Fruit fly (Drosophila melanogaster): ENCODE data around the gene Meltrin.

Gene Meltrin

DNA sequence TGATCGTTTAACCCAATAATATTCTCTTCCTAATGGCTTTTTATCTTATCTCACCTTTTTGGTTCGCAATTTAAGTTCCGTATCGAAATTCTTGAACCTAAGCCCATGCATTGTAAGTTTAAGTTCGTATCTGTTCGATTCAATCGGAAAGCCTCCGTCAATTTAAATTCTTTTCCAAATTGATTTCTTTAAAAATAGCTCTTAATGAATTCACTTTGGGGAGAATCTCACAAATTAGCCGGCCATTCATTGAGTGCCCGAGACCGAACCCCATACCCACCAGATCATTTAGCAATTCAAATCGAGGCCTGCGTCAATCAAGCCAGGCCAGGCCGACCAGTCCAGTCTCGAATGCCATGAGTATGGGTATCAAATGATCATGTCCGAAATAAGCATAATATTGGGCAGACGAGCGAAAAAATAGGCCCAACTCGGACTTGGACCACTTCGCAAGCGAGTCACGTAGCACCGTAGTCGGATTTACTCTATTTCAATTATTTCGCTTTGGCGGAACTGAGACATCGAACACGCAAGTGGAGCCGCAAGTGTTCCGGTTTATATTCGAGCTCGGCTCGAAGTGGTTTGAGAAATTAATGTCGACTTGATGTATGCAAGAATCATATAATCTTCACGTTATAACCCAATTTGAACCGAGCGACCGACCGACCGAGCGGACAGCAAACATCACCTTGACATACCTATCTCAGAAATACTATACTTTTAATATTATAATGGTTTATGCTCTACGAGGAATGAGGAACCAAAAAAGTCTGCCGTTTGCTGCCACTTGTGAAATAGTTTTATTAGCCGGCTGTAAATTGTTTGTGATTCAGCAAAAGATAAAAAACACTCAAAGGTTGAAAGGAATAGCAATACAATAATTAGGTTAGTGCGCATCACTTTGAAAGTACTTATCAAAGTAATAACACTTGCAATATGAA is 10.9 kb upstream of the Meltrin start:
- TF ChIP-seq CTCF (optimal IDR thresholded peaks at IDR 0.05) (no peak), CG8478 (optimal IDR thresholded peaks at IDR 0.05) (no peak)

DNA sequence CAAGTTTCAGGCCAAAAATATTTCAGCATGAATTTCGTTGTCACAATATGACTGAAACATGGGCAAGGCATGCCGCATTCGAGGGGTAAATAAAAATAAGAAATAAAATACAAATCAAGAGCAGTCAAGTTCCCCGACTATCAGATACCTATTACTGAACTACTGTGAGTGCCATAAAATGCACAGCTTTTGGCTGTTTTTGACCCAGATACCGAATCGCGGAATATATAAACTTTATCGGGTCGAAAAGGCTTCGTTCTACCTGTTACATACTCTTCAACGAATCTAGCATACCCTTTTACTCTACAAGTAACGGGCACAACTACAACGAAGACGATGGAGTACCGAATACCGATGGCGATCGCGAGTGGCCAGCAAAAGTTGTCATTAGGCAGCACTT is 9.8 kb upstream of the Meltrin start:
- TF ChIP-seq CG8478 (optimal IDR thresholded peaks at IDR 0.05) (no peak), CTCF (optimal IDR thresholded peaks at IDR 0.05) (no peak)

DNA sequence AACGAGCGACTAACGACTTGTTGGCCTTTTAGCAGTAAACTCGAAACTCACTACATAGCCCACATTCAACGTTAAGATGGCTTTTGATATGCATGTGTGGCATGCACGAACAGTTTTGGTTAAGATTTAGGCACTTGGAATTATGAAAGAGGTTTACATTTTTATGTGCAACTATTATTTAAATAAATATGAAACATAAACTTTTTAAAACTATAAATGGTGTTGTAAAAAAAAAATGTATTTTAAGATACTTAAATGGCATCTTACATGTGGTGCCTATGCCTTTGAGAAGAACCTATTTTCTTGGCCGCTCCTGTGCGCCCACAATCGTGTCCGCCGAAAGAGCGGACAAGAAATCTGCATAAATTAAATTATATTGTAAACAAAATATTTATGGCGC is 9.3 kb upstream of the Meltrin start:
- TF ChIP-seq CG8478 (optimal IDR thresholded peaks at IDR 0.05) (no peak), CTCF (optimal IDR thresholded peaks at IDR 0.05) (no peak)

DNA sequence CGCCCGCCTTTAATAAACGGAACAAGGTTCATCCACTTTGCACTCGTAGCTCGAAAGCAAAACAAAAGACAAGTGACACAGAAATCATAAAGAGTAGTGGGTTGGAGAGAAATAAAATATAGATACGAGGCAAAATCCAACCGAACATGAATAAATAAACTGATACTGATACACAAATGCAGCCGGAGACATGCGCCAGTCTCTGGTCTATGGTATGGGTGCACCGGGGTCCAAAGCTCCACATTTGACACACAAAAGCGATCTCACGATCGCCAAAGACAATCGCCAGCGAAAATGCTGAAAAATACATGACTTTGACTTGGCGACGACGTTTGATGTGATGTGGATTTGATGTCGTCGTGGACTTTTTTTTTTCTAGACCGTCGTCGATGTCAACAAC is 8.2 kb upstream of the Meltrin start:
- no peak for TF ChIP-seq CTCF (optimal IDR thresholded peaks at IDR 0.05)
- TF ChIP-seq CG8478 (optimal IDR thresholded peaks at IDR 0.05) = no peak

DNA sequence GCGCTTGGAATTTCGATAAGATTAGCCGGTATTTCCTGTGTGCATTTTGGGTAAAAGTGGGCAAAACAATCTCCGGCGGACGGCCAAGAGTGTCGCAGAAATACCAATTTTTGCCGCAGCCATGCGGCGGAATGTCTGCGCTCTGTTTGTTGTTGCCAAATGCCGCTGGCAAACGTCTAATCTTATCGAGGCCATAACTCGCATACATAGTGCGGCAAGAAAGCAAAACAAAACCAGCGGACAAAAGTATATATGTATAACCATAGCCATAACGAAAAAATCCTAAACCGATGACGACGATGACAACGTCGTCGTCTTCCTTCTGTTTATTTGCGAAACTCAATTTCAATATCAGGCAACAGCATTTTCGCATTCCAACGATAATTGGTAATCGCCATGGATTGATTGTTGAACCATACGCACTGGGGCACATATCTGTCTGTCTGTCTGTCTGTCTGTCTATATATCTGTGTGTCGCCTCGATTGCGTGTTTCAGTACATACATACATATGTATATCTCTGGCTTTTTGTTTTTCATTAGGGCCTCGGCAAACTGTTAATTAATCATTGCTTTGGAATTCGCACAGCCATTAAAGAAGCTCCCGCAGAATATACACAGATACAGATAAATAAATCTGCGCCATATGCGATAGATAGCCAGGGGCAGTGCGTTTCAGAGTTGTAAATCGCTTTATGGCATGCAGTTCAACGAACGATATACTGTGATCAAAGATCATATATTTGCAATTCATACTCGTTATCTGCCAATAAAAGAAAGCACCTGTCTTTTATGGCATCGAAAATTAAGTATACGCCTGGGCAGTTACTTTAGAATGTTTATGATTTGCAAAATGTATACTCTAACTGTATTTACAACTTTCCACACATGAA is 6.5 kb upstream of the Meltrin start:
- TF ChIP-seq CTCF (optimal IDR thresholded peaks at IDR 0.05) (no peak), CG8478 (optimal IDR thresholded peaks at IDR 0.05) (no peak)

DNA sequence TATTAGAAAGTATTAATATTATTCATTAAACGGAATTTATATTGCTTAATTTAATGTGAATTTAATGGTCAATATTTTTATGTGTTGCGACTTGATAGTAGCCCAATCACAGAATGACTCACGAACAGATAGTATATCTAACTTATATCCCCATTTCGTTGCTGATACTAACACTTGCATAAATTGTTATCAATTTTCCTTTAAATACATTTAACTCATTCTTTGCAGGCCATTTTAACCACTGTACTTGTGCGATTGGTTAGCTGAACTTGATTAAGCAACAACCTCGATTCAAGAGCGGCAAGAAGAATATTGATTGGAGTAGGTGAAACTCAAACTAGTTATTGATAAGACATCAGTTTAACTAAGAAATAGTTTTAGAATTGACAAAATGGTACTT is 1.4 kb downstream of the Meltrin start:
- TF ChIP-seq CTCF (optimal IDR thresholded peaks at IDR 0.05) (no peak), CG8478 (optimal IDR thresholded peaks at IDR 0.05) (no peak)

DNA sequence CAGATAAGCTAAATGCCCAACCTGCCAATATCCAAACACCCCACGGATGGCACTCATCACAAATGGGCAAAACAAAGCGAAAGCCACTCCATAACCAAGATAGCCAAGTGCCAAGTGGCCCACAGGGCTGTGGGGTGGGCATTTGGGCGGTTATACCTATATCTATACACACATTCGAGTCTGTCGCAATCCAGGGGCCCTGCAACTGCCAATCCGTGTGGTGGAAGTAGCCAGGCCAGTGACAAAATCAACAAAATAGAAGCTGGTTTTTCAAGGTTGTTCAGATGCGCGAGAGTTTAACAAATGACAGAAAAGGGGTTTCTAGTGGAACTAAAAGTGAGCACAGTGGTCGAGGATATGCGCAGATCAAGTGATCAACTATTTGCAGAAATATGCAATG is 2.0 kb downstream of the Meltrin start:
- no peak for TF ChIP-seq CTCF (optimal IDR thresholded peaks at IDR 0.05)
- TF ChIP-seq CG8478 (optimal IDR thresholded peaks at IDR 0.05) = no peak

DNA sequence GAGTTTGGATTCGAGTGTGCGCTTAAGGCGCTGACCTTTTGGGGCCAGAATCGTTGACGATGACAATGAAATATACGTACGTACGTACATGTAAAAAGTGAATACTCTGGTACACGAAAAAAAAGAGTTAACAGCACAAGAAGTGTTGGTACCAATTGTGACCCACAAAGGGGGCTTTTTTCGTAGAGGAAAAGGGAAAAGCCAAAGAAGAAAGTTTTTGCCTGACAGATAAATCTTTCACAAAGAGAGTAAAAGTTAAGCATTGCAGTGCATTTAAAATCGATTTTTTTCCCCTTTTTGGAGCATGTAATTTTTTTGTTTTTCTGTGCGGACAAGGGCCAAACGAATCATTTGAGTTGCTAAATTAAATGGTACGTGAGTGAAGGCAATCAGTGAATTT is 2.5 kb downstream of the Meltrin start:
- no peak for TF ChIP-seq CTCF (optimal IDR thresholded peaks at IDR 0.05)
- no peak for TF ChIP-seq CG8478 (optimal IDR thresholded peaks at IDR 0.05)

DNA sequence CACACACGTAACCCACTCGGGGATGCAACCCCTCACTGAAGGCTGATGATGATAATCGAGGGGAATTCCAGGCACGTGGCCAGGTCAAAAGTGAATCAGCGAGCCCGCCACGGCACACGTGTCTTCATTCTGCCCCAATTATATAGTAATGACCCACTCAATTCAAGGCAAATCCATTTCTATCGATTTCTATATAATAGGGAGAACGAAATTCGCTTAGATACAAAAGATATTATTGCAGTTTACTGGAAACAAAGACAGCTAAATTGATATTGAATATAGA is 4.2 kb downstream of the Meltrin start:
- no peak for TF ChIP-seq CTCF (optimal IDR thresholded peaks at IDR 0.05)
- TF ChIP-seq CG8478 (optimal IDR thresholded peaks at IDR 0.05) = no peak

DNA sequence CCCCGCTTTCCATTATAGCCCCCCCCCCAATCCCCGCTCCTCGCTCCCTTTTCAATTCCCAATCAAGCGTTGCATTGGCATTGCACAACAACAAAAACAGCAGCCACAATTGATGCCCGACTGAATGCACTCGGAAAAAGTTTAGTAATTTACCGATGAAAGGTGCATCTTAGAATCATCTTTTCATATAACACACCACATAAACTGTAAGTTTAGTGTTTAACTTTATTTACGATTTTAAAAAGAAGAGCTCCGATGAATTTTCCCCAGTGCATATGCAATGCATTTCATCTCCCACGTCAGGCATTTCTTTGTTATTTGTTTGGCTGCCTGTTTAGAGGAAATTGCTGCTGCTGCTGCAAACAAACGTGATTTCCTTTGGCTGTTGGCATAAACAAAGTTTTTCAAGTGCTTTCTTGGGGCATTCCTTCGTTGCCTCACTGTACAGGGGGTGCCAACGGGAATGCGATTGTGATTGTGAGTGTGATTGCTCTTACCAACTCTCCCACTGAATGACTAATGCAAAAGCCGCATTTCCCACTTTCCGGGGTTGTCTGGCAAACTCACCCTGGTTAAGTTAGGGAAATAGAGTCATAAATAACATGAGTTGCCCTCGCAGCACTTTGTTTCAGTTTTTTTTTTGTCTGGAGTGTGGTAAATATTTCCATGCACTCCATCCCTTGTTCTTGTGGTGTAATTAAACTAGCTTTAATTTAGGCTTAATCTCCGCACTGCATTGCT is 4.7 kb downstream of the Meltrin start:
- TF ChIP-seq CG8478 (optimal IDR thresholded peaks at IDR 0.05) (no peak), CTCF (optimal IDR thresholded peaks at IDR 0.05) (no peak)

DNA sequence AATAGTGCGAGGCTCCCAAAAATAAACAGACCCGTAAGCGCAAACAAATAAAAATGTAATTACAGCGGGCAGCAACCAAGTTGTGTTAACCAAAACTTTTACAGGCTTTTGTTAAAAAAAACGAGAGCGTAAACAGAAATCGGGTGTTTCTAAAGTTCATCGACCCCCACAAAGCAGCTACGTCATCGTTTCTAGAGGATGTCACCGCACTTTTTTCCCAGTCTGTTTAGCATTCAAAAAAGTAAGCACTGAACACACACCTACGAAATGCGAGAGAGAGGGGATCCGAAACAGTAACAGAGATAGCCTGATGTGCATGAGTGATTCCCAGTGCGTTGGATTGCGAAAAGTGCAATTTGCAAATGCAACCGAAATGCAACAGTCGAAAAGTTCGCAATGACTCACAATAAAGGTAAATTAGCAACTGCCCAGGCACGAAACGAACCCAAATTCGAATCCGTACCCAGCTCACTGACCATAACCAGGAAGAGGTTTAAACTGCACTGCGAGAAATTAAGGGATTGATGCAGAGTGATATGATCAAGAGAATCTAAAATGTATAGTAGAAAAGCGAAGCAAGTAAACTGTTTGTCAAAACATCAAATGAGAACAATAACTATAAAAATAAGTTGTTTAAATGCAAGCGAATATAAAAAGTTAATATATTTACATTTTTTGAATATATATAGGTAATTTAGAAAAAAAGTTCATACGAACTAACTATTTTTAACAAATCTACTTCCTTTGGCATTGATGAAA is 5.9 kb downstream of the Meltrin start:
- no peak for TF ChIP-seq CTCF (optimal IDR thresholded peaks at IDR 0.05)

DNA sequence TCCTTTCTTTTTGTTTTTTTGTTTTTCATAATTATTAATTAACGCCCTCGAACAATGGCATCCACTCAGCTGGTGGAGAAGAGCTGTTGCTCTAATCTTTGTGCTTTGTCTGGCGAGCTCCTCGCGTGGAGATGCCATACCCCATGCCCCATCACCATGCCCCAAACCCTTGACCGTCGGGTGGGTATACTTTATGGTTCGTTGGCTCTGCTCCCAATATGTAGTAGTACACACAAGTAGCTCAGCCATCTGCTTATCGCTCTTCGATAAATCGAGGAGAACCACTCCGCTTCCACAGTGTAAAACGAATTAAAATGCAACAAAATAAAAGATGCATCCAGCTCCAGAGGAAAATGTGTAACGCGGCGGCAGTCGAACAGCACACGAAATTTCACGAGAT is 7.0 kb downstream of the Meltrin start:
- no peak for TF ChIP-seq CG8478 (optimal IDR thresholded peaks at IDR 0.05)
- TF ChIP-seq CTCF (optimal IDR thresholded peaks at IDR 0.05) = no peak

DNA sequence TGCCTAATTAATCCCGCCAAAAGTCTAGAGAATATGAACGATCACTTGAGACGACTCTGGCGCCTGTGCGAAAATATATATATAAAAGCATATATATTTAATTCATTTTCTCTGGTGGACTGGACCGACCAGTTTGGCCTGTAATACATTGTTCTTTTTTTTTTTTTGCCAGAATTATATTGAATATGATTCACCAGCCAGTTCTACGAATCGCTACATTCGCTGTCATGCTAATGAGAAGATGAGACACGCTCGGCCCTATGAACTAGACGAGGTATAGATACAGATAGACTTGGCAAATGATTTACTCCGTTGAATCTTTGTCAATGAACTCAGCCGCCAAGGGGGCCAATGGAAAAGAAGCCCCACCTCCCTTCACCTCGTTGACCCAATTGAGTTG is 9.8 kb downstream of the Meltrin start:
- TF ChIP-seq CTCF (optimal IDR thresholded peaks at IDR 0.05) = no peak
- no peak for TF ChIP-seq CG8478 (optimal IDR thresholded peaks at IDR 0.05)

DNA sequence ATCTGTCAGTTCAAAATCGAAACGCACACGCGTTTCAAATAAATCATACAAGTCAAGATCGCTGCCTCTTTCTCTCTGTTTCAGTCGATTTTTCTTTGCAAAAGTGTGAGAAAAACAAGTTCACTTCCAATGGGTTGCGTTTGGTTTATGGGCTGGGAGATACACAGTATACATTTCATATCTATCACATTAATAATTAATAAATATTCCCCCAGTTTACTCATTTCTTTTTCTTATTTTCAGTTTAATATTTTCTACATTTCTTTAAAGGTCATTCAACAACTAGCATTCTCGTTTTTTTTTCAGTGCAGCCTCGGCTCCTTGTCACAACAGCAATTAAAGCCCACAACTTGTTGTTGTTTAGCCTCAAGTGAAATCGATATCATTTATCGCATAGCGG is 13.2 kb downstream of the Meltrin start:
- TF ChIP-seq CG8478 (optimal IDR thresholded peaks at IDR 0.05) = no peak
- no peak for TF ChIP-seq CTCF (optimal IDR thresholded peaks at IDR 0.05)
